Fruit fly (Drosophila melanogaster) whole organism, pupa: ENCODE measurements around the gene CG15330.

ENCODE experiments used
- CG10348 ChIP-seq: fragments of 200-800 bp; sonication (Bioruptor generic); IDR thresholded peaks from 2 replicates; pipeline ENCODE4 v1.3.6; 2022; ENCODE audit warnings: missing biosample characterization, missing genetic modification characterization
- CG14655 ChIP-seq: fragments of 200-800 bp; sonication (Bioruptor generic); optimal IDR thresholded peaks from 3 replicates; lab custom pipeline; 2017; ENCODE audit warnings: mild to moderate bottlenecking, missing biosample characterization, missing genetic modification reagents, missing genetic modification characterization
- CG32121 ChIP-seq: fragments of 200-800 bp; sonication (Bioruptor generic); IDR thresholded peaks from 2 replicates; pipeline ENCODE4 v1.3.6; 2022; ENCODE audit warnings: missing biosample characterization, missing genetic modification characterization
- CG34367 ChIP-seq: fragments of 200-800 bp; sonication (Bioruptor generic); optimal IDR thresholded peaks from 2 replicates; lab custom pipeline; 2018; ENCODE audit warnings: missing biosample characterization, mild to moderate bottlenecking, missing genetic modification characterization
- CG4496 ChIP-seq: fragments of 200-800 bp; sonication (Bioruptor generic); IDR thresholded peaks from 3 replicates; pipeline ENCODE4 v1.3.6; 2022; ENCODE audit warnings: missing biosample characterization, missing genetic modification characterization
- D1 ChIP-seq: fragments of 200-800 bp; sonication (Bioruptor generic); optimal IDR thresholded peaks from 2 replicates; lab custom pipeline; 2018; ENCODE audit warnings: missing biosample characterization, mild to moderate bottlenecking, missing genetic modification characterization, moderate library complexity
- EcR ChIP-seq: fragments of 200-800 bp; sonication (Bioruptor generic); optimal IDR thresholded peaks from 3 replicates; lab custom pipeline; 2019; ENCODE audit warnings: missing biosample characterization, missing genetic modification characterization, mild to moderate bottlenecking, moderate library complexity, missing genetic modification reagents
- Ets98B ChIP-seq: fragments of 200-800 bp; sonication (Bioruptor generic); IDR thresholded peaks from 2 replicates; pipeline ENCODE4 v1.3.6; 2022; ENCODE audit warnings: missing biosample characterization, missing genetic modification characterization
- Pif1A ChIP-seq: fragments of 200-800 bp; sonication (Bioruptor generic); optimal IDR thresholded peaks from 3 replicates; lab custom pipeline; 2016; ENCODE audit warnings: missing biosample characterization, missing genetic modification characterization
- Pif1B ChIP-seq: fragments of 200-800 bp; sonication (Bioruptor generic); optimal IDR thresholded peaks from 3 replicates; lab custom pipeline; 2016; ENCODE audit warnings: missing biosample characterization, missing genetic modification characterization
- Snoo ChIP-seq: fragments of 200-800 bp; sonication (Bioruptor generic); optimal IDR thresholded peaks from 3 replicates; lab custom pipeline; 2017; ENCODE audit warnings: missing biosample characterization, mild to moderate bottlenecking, missing genetic modification characterization, inconsistent platforms

- TF ChIP-seq Pif1B (GFP tag; lab: Kevin White, UChicago) (no peak), EcR (GFP tag; lab: Kevin White, UChicago) (no peak), CG14655 (GFP tag; lab: Kevin White, UChicago) (no peak), CG34367 (tag; lab: Kevin White, UChicago) (no peak), CG4496 (GFP tag; lab: Robert Waterston, UW) (no peak), CG32121 (GFP tag; lab: Robert Waterston, UW) (no peak), D1 (tag; lab: Kevin White, UChicago) (no peak), Ets98B (GFP tag; lab: Robert Waterston, UW) (no peak), Snoo (tag; lab: Kevin White, UChicago) (no peak), Pif1A (GFP tag; lab: Kevin White, UChicago) (no peak), CG10348 (no peak)
Measured at dm6 chrX:7944151-7944713, 11.6 kb upstream of the CG15330 start.
